Fruit fly (Drosophila melanogaster): ENCODE data around the gene Svip.
A peak's percentile ranks its signal among the peaks of the same experiment; 100 is the strongest.

Svip gene

DNA sequence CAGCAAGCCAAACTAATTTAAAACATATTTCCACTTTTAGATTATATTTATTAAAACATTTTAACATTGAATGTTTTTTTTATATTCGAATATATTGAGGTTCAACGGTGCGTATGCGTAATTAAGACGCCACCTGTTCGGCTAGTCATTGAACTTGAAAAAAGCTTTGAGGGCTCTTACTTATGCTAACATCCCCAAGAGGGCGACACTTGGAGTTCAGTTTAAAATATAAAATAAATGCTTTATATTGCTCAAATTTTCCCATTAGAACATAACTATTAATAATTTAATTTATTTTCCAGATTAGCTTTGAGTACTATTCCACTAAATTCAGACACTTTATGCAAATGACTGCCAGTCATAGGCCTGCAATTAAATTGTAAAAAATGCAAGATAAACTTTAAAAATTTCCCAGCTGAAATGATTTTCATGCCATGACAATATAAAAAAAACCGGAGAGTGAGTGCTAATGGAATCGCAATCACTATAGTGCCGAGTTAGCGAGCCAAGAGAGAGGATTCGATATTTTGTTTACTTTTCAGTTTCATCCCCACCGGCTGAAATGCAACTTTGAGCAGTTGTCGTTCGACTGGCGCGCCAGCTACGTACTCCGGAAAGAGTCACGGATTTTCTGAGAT, 24.9 kb upstream of the Svip start, which contains the start of gene PGRP-LA (continued):
- peak; percentile 54 for TF ChIP-seq E2f2 (GFP tag; IDR thresholded peaks at IDR 0.05)
- TF ChIP-seq CG7745 (tag; optimal IDR thresholded peaks at IDR 0.05): no peak
- TF ChIP-seq tin (GFP tag; optimal IDR thresholded peaks at IDR 0.05): peak; percentile 2
- peak; percentile 12 for TF ChIP-seq CG30403 (GFP tag; optimal IDR thresholded peaks at IDR 0.05)
- no peak for TF ChIP-seq Bteb2 (GFP tag; optimal IDR thresholded peaks at IDR 0.05)
- peak; percentile 28 for TF ChIP-seq CG2120 (GFP tag; optimal IDR thresholded peaks at IDR 0.05)
- no peak for TF ChIP-seq CG12942 (GFP tag; optimal IDR thresholded peaks at IDR 0.05)
- TF ChIP-seq Aef1 (GFP tag; IDR thresholded peaks at IDR 0.05): peak; percentile 37; the same call in 1 of the 3 replicates
- peak; percentile 25 for TF ChIP-seq dmrt99B (tag; optimal IDR thresholded peaks at IDR 0.05)
- TF ChIP-seq Dp (GFP tag; optimal IDR thresholded peaks at IDR 0.05): peak; percentile 9
- TF ChIP-seq bcd (GFP tag; optimal IDR thresholded peaks at IDR 0.05): no peak
- peak; percentile 81 for TF ChIP-seq CG32532 (GFP tag; IDR thresholded peaks at IDR 0.05)
- TF ChIP-seq dysf (GFP tag; IDR thresholded peaks at IDR 0.05): peak; percentile 68; the same call in 2 of the 3 replicates
- peak; percentile 64; the same call in 1 of the 2 replicates for TF ChIP-seq NFAT (GFP tag; IDR thresholded peaks at IDR 0.05)
- TF ChIP-seq CG3281 (GFP tag; optimal IDR thresholded peaks at IDR 0.05): peak; percentile 36
- peak; percentile 20 for TF ChIP-seq Sox100B (GFP tag; optimal IDR thresholded peaks at IDR 0.05)
- peak; percentile 52 for TF ChIP-seq CG7839 (tag; optimal IDR thresholded peaks at IDR 0.05)
- peak; percentile 81 for TF ChIP-seq Med (GFP tag)
- TF ChIP-seq B-H2 (GFP tag; optimal IDR thresholded peaks at IDR 0.05): peak; percentile 31

DNA sequence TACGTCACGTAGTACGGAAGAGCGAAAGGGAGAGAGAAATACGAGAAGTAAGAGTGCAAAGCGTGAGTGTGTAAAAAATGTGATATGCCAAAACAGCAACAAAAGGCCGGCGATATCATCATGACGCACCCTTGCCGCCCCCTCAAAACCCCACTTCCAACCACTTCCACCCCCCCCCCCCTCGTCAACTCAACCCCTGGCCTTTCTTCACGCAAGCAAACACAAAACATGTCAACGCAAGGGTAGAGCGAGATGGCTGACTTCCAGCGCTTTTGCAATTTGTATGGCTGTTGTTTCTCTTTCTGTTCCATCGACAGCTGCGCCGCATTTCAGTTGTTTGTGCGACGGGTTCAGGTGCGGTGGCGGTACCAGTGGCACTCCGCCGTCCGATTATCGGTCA, 23.1 kb upstream of the Svip start:
- TF ChIP-seq slbo (GFP tag; IDR thresholded peaks at IDR 0.05): peak; percentile 50
- TF ChIP-seq CG7372 (GFP tag; IDR thresholded peaks at IDR 0.05): peak; percentile 52; the same call in 1 of the 2 replicates
- TF ChIP-seq Jarid2 (GFP tag; optimal IDR thresholded peaks at IDR 0.05): peak; percentile 3
- no peak for TF ChIP-seq jing (GFP tag; optimal IDR thresholded peaks at IDR 0.05)
- no peak for TF ChIP-seq CG5245 (GFP tag; optimal IDR thresholded peaks at IDR 0.05)
- TF ChIP-seq CG6791 (GFP tag; IDR thresholded peaks at IDR 0.05; ENCODE audit: partially characterized antibody): no peak
- TF ChIP-seq eyg (GFP tag; optimal IDR thresholded peaks at IDR 0.05): no peak
- TF ChIP-seq insv (GFP tag; optimal IDR thresholded peaks at IDR 0.05): no peak
- TF ChIP-seq pan (optimal IDR thresholded peaks at IDR 0.05): no peak
- peak in 1 of 2 experiments; percentile 52 for TF ChIP-seq pan (GFP tag; optimal IDR thresholded peaks at IDR 0.05 in 1 of 2, IDR thresholded peaks at IDR 0.05 in 1 of 2)
- peak; percentile 88 for TF ChIP-seq chinmo (GFP tag; IDR thresholded peaks at IDR 0.05; ENCODE audit: partially characterized antibody)
- peak; percentile 31; the same call in 1 of the 2 replicates for TF ChIP-seq CG9932 (GFP tag; IDR thresholded peaks at IDR 0.05)
- peak; percentile 1 for TF ChIP-seq Blimp-1 (GFP tag; optimal IDR thresholded peaks at IDR 0.05)
- 0 out of 2 replicates have a peak, but pooled peaks have one; percentile 37 for TF ChIP-seq HLH3B (GFP tag; IDR thresholded peaks at IDR 0.05)
- peak; percentile 14 for TF ChIP-seq HmgZ (tag; optimal IDR thresholded peaks at IDR 0.05)
- peak; percentile 46; the same call in 1 of the 2 replicates for TF ChIP-seq klu (GFP tag; IDR thresholded peaks at IDR 0.05)
- peak in 1 of 2 experiments; percentile 39 for TF ChIP-seq Hr78 (GFP tag; optimal IDR thresholded peaks at IDR 0.05)
- no peak for TF ChIP-seq Elba2 (GFP tag; optimal IDR thresholded peaks at IDR 0.05)
- TF ChIP-seq CG12769 (tag; optimal IDR thresholded peaks at IDR 0.05): peak; percentile 68
- TF ChIP-seq sob (GFP tag; IDR thresholded peaks at IDR 0.05): no peak
- peak; percentile 44 for TF ChIP-seq CG10321 (GFP tag; IDR thresholded peaks at IDR 0.05)
- TF ChIP-seq CG3281 (GFP tag; optimal IDR thresholded peaks at IDR 0.05): peak; percentile 9
- no peak for TF ChIP-seq Hr39 (optimal IDR thresholded peaks at IDR 0.05)
- peak; percentile 1 for TF ChIP-seq cwo (GFP tag; optimal IDR thresholded peaks at IDR 0.05)
- peak; percentile 34 to 43 for TF ChIP-seq Trl (optimal IDR thresholded peaks at IDR 0.05)
- no peak for TF ChIP-seq Trl (GFP tag; optimal IDR thresholded peaks at IDR 0.05)
- no peak for TF ChIP-seq Pdp1 (GFP tag; optimal IDR thresholded peaks at IDR 0.05)
- TF ChIP-seq Bgb (GFP tag; IDR thresholded peaks at IDR 0.05; ENCODE audit: partially characterized antibody): peak; percentile 6; the same call in 1 of the 2 replicates
- no peak for TF ChIP-seq shn (GFP tag; optimal IDR thresholded peaks at IDR 0.05)
- TF ChIP-seq tx (GFP tag; optimal IDR thresholded peaks at IDR 0.05): no peak
- TF ChIP-seq ab (GFP tag; optimal IDR thresholded peaks at IDR 0.05): no peak
- TF ChIP-seq exex (tag; optimal IDR thresholded peaks at IDR 0.05): peak; percentile 17
